Fruit fly (Drosophila melanogaster) whole organism, prepupa: ENCODE data around the gene CG33523.
A peak's percentile ranks its signal among the peaks of the same experiment; 100 is the strongest.

Experiments
- CG3032 ChIP-seq: fragments of 200-800 bp; optimal IDR thresholded peaks from 2 replicates; lab custom pipeline; 2019; ENCODE audit warnings: missing biosample characterization, mild to moderate bottlenecking, missing genetic modification characterization, moderate library complexity
- CG8119 ChIP-seq: fragments of 200-800 bp; sonication (Bioruptor generic); IDR thresholded peaks from 3 replicates; pipeline ENCODE4 v1.3.6; 2022; ENCODE audit warnings: missing biosample characterization, missing genetic modification characterization
- CG8319 ChIP-seq: fragments of 200-800 bp; sonication (Bioruptor generic); optimal IDR thresholded peaks from 3 replicates; lab custom pipeline; 2016; ENCODE audit warnings: missing biosample characterization, missing genetic modification characterization
- Eip78C ChIP-seq: fragments of 200-800 bp; sonication (Bioruptor generic); peaks from one replicate; lab custom pipeline; 2016; ENCODE audit warnings: missing biosample characterization, missing genetic modification characterization
- Hr39 ChIP-seq: fragments of 200-800 bp; sonication (Bioruptor generic); optimal IDR thresholded peaks from 2 replicates; lab custom pipeline; 2016; ENCODE audit warnings: missing biosample characterization, missing genetic modification characterization
- svp ChIP-seq: fragments of 200-800 bp; sonication (Bioruptor generic); peaks from one replicate; lab custom pipeline; 2016; ENCODE audit warnings: missing biosample characterization, missing genetic modification characterization

- TF ChIP-seq svp (no peak), CG8319 (GFP tag; lab: Kevin White, UChicago) (no peak), CG3032 (no peak), Hr39 (GFP tag; lab: Kevin White, UChicago) (no peak), Eip78C (GFP tag; lab: Kevin White, UChicago) (peak; percentile 29), CG8119 (no peak)
Measured at dm6 chr3L:5947110-5947731, 23.6 kb downstream of the CG33523 start.
